Worm (Caenorhabditis elegans) whole organism, L3 larva: Measurements from ENCODE around the gene C52B9.4.

ENCODE experiments used
- R02D3.7 ChIP-seq: fragments of 150-350 bp; optimal IDR thresholded peaks from 2 replicates; lab custom pipeline; 2014; ENCODE audit warnings: missing biosample characterization, missing genetic modification characterization
- ZK546.5 ChIP-seq: sonication (generic microtip); optimal IDR thresholded peaks from 2 replicates; lab custom pipeline; 2017; ENCODE audit warnings: missing biosample characterization, missing genetic modification characterization
- ama-1 ChIP-seq: fragments of 150-350 bp; optimal IDR thresholded peaks from 2 replicates; lab custom pipeline; 2018
- ceh-16 ChIP-seq: sonication (generic microtip); optimal IDR thresholded peaks from 2 replicates; lab custom pipeline; 2017; ENCODE audit warnings: missing biosample characterization, missing genetic modification characterization
- ceh-82 ChIP-seq: fragments of 150-350 bp; optimal IDR thresholded peaks from 2 replicates; lab custom pipeline; 2014; ENCODE audit warnings: missing biosample characterization, missing genetic modification characterization
- ceh-9 ChIP-seq: sonication (generic microtip); optimal IDR thresholded peaks from 2 replicates; lab custom pipeline; 2018; ENCODE audit warnings: missing biosample characterization, missing genetic modification characterization
- daf-12 ChIP-seq: fragments of 150-350 bp; optimal IDR thresholded peaks from 2 replicates; lab custom pipeline; 2014; ENCODE audit warnings: missing biosample characterization, missing genetic modification reagents, missing genetic modification characterization
- egl-27 ChIP-seq: sonication (generic microtip); optimal IDR thresholded peaks from 4 replicates; lab custom pipeline; 2017; ENCODE audit warnings: missing biosample characterization, missing genetic modification reagents, missing genetic modification characterization
- egl-5 ChIP-seq: fragments of 150-350 bp; optimal IDR thresholded peaks from 2 replicates; lab custom pipeline; 2017; ENCODE audit warnings: missing biosample characterization, missing genetic modification reagents, missing genetic modification characterization, inconsistent platforms
- elt-2 ChIP-seq: sonication (generic microtip); optimal IDR thresholded peaks from 2 replicates; lab custom pipeline; 2016; ENCODE audit warnings: missing genetic modification reagents, mild to moderate bottlenecking, missing genetic modification characterization, missing compliant biosample characterization
- elt-3 ChIP-seq, 3 experiments: fragments of 150-350 bp in 1 of 3; sonication (generic microtip) in 2 of 3; optimal IDR thresholded peaks; 2 replicates in 2 of 3; 4 replicates in 1 of 3; lab custom pipeline; 2014 to 2017; ENCODE audit warnings: missing biosample characterization in 3 of 3, missing genetic modification characterization in 3 of 3
- eor-1 ChIP-seq, 2 experiments: fragments of 150-350 bp; optimal IDR thresholded peaks; 2 replicates each; lab custom pipeline; 2014 to 2018; ENCODE audit warnings: missing biosample characterization in 2 of 2, missing genetic modification characterization in 2 of 2
- fkh-10 ChIP-seq: sonication (generic microtip); optimal IDR thresholded peaks from 2 replicates; lab custom pipeline; 2017; ENCODE audit warnings: missing biosample characterization, missing genetic modification reagents, missing genetic modification characterization
- hmg-11 ChIP-seq: sonication (generic microtip); optimal IDR thresholded peaks from 2 replicates; lab custom pipeline; 2016; ENCODE audit warnings: missing genetic modification characterization, missing compliant biosample characterization
- lin-15B ChIP-seq: fragments of 150-350 bp; optimal IDR thresholded peaks from 2 replicates; lab custom pipeline; 2014; ENCODE audit warnings: missing biosample characterization, missing genetic modification characterization
- lsy-12 ChIP-seq: sonication (generic microtip); optimal IDR thresholded peaks from 2 replicates; lab custom pipeline; 2016; ENCODE audit warnings: mild to moderate bottlenecking, missing genetic modification characterization, missing compliant biosample characterization
- mml-1 ChIP-seq: fragments of 150-350 bp; sonication (generic microtip); optimal IDR thresholded peaks from 3 replicates; lab custom pipeline; 2014; ENCODE audit warnings: missing biosample characterization, missing genetic modification characterization
- nfya-1 ChIP-seq: sonication (generic microtip); optimal IDR thresholded peaks from 2 replicates; lab custom pipeline; 2017; ENCODE audit warnings: missing genetic modification characterization, mild to moderate bottlenecking, missing compliant biosample characterization, antibody characterized with exemption, moderate library complexity; ENCODE audit not compliant: insufficient read depth
- nhr-12 ChIP-seq: fragments of 150-350 bp; optimal IDR thresholded peaks from 2 replicates; lab custom pipeline; 2014; ENCODE audit warnings: missing biosample characterization, missing genetic modification characterization
- nhr-23 ChIP-seq: fragments of 150-350 bp; optimal IDR thresholded peaks from 2 replicates; lab custom pipeline; 2014; ENCODE audit warnings: missing biosample characterization, missing genetic modification reagents, missing genetic modification characterization
- nhr-237 ChIP-seq: fragments of 150-350 bp; optimal IDR thresholded peaks from 2 replicates; lab custom pipeline; 2014; ENCODE audit warnings: missing biosample characterization, missing genetic modification characterization
- nhr-25 ChIP-seq: sonication (generic microtip); optimal IDR thresholded peaks from 2 replicates; lab custom pipeline; 2017; ENCODE audit warnings: missing biosample characterization, missing genetic modification characterization
- nhr-28 ChIP-seq: fragments of 150-350 bp; optimal IDR thresholded peaks from 2 replicates; lab custom pipeline; 2014; ENCODE audit warnings: missing biosample characterization, missing genetic modification characterization
- nhr-43 ChIP-seq: sonication (generic microtip); optimal IDR thresholded peaks from 2 replicates; lab custom pipeline; 2016; ENCODE audit warnings: mild to moderate bottlenecking, missing genetic modification characterization, missing compliant biosample characterization; ENCODE audit not compliant: poor library complexity, severe bottlenecking
- nhr-67 ChIP-seq: fragments of 150-350 bp; optimal IDR thresholded peaks from 2 replicates; lab custom pipeline; 2014; ENCODE audit warnings: missing biosample characterization, missing genetic modification characterization
- nhr-76 ChIP-seq: fragments of 150-350 bp; sonication (generic microtip); optimal IDR thresholded peaks from 5 replicates; lab custom pipeline; 2014; ENCODE audit warnings: missing biosample characterization, missing genetic modification characterization
- nhr-77 ChIP-seq: fragments of 150-350 bp; optimal IDR thresholded peaks from 2 replicates; lab custom pipeline; 2014; ENCODE audit warnings: missing biosample characterization, missing genetic modification characterization
- pha-4 ChIP-seq: fragments of 150-350 bp; optimal IDR thresholded peaks from 2 replicates; lab custom pipeline; 2014; ENCODE audit warnings: missing biosample characterization, missing genetic modification reagents, missing genetic modification characterization
- pqm-1 ChIP-seq: fragments of 150-350 bp; optimal IDR thresholded peaks from 2 replicates; lab custom pipeline; 2017; ENCODE audit warnings: missing biosample characterization, missing genetic modification characterization, inconsistent platforms
- sea-2 ChIP-seq: fragments of 150-350 bp; sonication (generic microtip); optimal IDR thresholded peaks from 4 replicates; lab custom pipeline; 2014; ENCODE audit warnings: missing biosample characterization, missing genetic modification reagents, missing genetic modification characterization
- snpc-4 ChIP-seq: fragments of 150-350 bp; optimal IDR thresholded peaks from 2 replicates; lab custom pipeline; 2014; ENCODE audit warnings: missing biosample characterization, missing genetic modification characterization
- tbx-2 ChIP-seq: sonication (generic microtip); optimal IDR thresholded peaks from 2 replicates; lab custom pipeline; 2016; ENCODE audit warnings: mild to moderate bottlenecking, missing genetic modification characterization, missing compliant biosample characterization
- unc-39 ChIP-seq: sonication (generic microtip); optimal IDR thresholded peaks from 4 replicates; lab custom pipeline; 2017; ENCODE audit warnings: missing biosample characterization, missing genetic modification characterization
- zag-1 ChIP-seq: fragments of 150-350 bp; optimal IDR thresholded peaks from 2 replicates; lab custom pipeline; 2014; ENCODE audit warnings: missing biosample characterization, missing genetic modification characterization
- ztf-4 ChIP-seq: fragments of 150-350 bp; optimal IDR thresholded peaks from 2 replicates; lab custom pipeline; 2014; ENCODE audit warnings: missing biosample characterization, missing genetic modification characterization

C52B9.4 gene

ce11 chrX:4246237-4246697 lies 14.2 kb upstream of the C52B9.4 start:
- TF ChIP-seq elt-2 (tag; lab: Kevin White, UChicago), result peak; percentile 53
- no peak for TF ChIP-seq nhr-67
- TF ChIP-seq nhr-77 (tag; lab: Kevin White, UChicago), result no peak
- TF ChIP-seq nhr-23 (tag; lab: Kevin White, UChicago), result no peak
- TF ChIP-seq mml-1 (tag; lab: Kevin White, UChicago), result no peak
- no peak for TF ChIP-seq fkh-10
- no peak for TF ChIP-seq nhr-237 (tag; lab: Kevin White, UChicago)
- peak; percentile 17 for TF ChIP-seq pha-4 (tag; lab: Kevin White, UChicago)
- no peak for TF ChIP-seq ztf-4 (tag; lab: Kevin White, UChicago)
- no peak for TF ChIP-seq elt-3 (tag; optimal IDR thresholded peaks at IDR 0.05; lab: Kevin White, UChicago)
- peak; percentile 71 for TF ChIP-seq pqm-1
- TF ChIP-seq eor-1 (tag; optimal IDR thresholded peaks at IDR 0.05; lab: Kevin White, UChicago), result no peak
- TF ChIP-seq nhr-25 (tag; lab: Kevin White, UChicago), result peak; percentile 43
- TF ChIP-seq nhr-28 (tag; lab: Kevin White, UChicago), result no peak
- TF ChIP-seq egl-27 (tag; lab: Kevin White, UChicago), result no peak
- TF ChIP-seq ceh-82, result no peak
- TF ChIP-seq R02D3.7 (tag; lab: Kevin White, UChicago), result no peak
- TF ChIP-seq tbx-2, result no peak
- TF ChIP-seq ZK546.5 (tag; lab: Kevin White, UChicago), result no peak
- no peak for TF ChIP-seq snpc-4 (tag; lab: Kevin White, UChicago)
- TF ChIP-seq sea-2 (GFP tag; lab: Kevin White, UChicago), result no peak
- no peak for TF ChIP-seq daf-12 (tag; lab: Kevin White, UChicago)
- TF ChIP-seq nhr-76 (tag; lab: Kevin White, UChicago), result no peak
- TF ChIP-seq egl-5 (tag; lab: Kevin White, UChicago), result no peak
- TF ChIP-seq ama-1, result peak; percentile 95
- TF ChIP-seq ceh-16 (tag; lab: Kevin White, UChicago), result no peak
- TF ChIP-seq lsy-12 (tag; lab: Kevin White, UChicago), result peak; percentile 2
- TF ChIP-seq nfya-1 (tag; lab: Kevin White, UChicago), result peak; percentile 38
- TF ChIP-seq nhr-43 (tag; lab: Kevin White, UChicago), result peak; percentile 68
- TF ChIP-seq unc-39 (tag; lab: Kevin White, UChicago), result no peak

ce11 chrX:4246867-4247591 lies 13.4 kb upstream of the C52B9.4 start, which contains the start of gene F48D6.4:
F48D6.4 (minus strand) TSS chrX:4247212.
- peak; percentile 83 for TF ChIP-seq elt-2 (tag; lab: Kevin White, UChicago)
- TF ChIP-seq ama-1, result peak; percentile 81
- TF ChIP-seq nhr-12, result no peak
- TF ChIP-seq, all 47 proteins: peak for 2

ce11 chrX:4248417-4248816 lies 12.0 kb upstream of the C52B9.4 start:
- peak; percentile 90 for TF ChIP-seq pha-4 (tag; lab: Kevin White, UChicago)
- no peak for TF ChIP-seq ceh-16 (tag; lab: Kevin White, UChicago)
- no peak for TF ChIP-seq ceh-9 (tag; lab: Kevin White, UChicago)
- no peak for TF ChIP-seq ceh-82
- TF ChIP-seq pqm-1, result peak; percentile 48
- TF ChIP-seq R02D3.7 (tag; lab: Kevin White, UChicago), result no peak
- no peak for TF ChIP-seq hmg-11 (tag; lab: Kevin White, UChicago)
- TF ChIP-seq elt-2 (tag; lab: Kevin White, UChicago), result peak; percentile 57
- TF ChIP-seq egl-27 (tag; lab: Kevin White, UChicago), result no peak

ce11 chrX:4248949-4249348 lies 11.5 kb upstream of the C52B9.4 start, which contains the start of gene hlh-13:
hlh-13 (plus strand) TSS chrX:4249249.
- TF ChIP-seq lin-15B (tag; lab: Kevin White, UChicago), result no peak
- TF ChIP-seq zag-1, result no peak
